8 worm cellular contexts compared by ENCODE assay signal in genomic region chrIV:7561614-7562142, ce11.
TF ChIP-seq lines count a peak whose summit lies in the region.

Gene ima-3 (minus strand): TSS chrIV:7561664.

TF ChIP-seq in whole organism, L1 larva, 84 proteins besides CTCF, POLR2A, EP300 and RAD21 (continues in another document):
- TF ChIP-seq tlp-1 (tag; optimal IDR thresholded peaks at IDR 0.05; lab: Kevin White, UChicago) = no peak
- no peak for TF ChIP-seq ztf-4 (tag; optimal IDR thresholded peaks at IDR 0.05; lab: Kevin White, UChicago)
- no peak for TF ChIP-seq nhr-71 (tag; optimal IDR thresholded peaks at IDR 0.05; lab: Kevin White, UChicago)
- no peak for TF ChIP-seq Y116A8C.19 (tag; optimal IDR thresholded peaks at IDR 0.05; lab: Kevin White, UChicago; ENCODE audit: borderline replicate concordance)
- no peak for TF ChIP-seq C34B4.2 (tag; optimal IDR thresholded peaks at IDR 0.05; lab: Kevin White, UChicago)
- TF ChIP-seq unc-86 (tag; optimal IDR thresholded peaks at IDR 0.05; lab: Kevin White, UChicago) = no peak
- TF ChIP-seq ceh-90 (tag; optimal IDR thresholded peaks at IDR 0.05; lab: Kevin White, UChicago) = no peak
- TF ChIP-seq lin-14 (GFP tag; optimal IDR thresholded peaks at IDR 0.05; lab: Kevin White, UChicago) = peak; percentile 16
- no peak for TF ChIP-seq fkh-8 (tag; optimal IDR thresholded peaks at IDR 0.05; lab: Kevin White, UChicago)
- no peak for TF ChIP-seq jun-1 (tag; optimal IDR thresholded peaks at IDR 0.05; lab: Kevin White, UChicago)
- TF ChIP-seq nhr-77 (tag; optimal IDR thresholded peaks at IDR 0.05; lab: Kevin White, UChicago) = peak; percentile 48
- no peak for TF ChIP-seq fkh-10 (GFP tag; optimal IDR thresholded peaks at IDR 0.05; lab: Kevin White, UChicago)

TF ChIP-seq in whole organism, L2 larva, 48 proteins besides CTCF, POLR2A, EP300 and RAD21 (continues in another document):
- TF ChIP-seq F13H6.1 (tag; optimal IDR thresholded peaks at IDR 0.05; lab: Kevin White, UChicago) = no peak
- TF ChIP-seq crh-2 (tag; optimal IDR thresholded peaks at IDR 0.05; lab: Kevin White, UChicago) = peak; percentile 52
- TF ChIP-seq lin-13 (GFP tag; optimal IDR thresholded peaks at IDR 0.05; lab: Kevin White, UChicago) = peak; percentile 53
- no peak for TF ChIP-seq sma-9 (GFP tag; optimal IDR thresholded peaks at IDR 0.05; lab: Kevin White, UChicago)
- no peak for TF ChIP-seq sma-9 (tag; optimal IDR thresholded peaks at IDR 0.05; lab: Kevin White, UChicago)
- no peak for TF ChIP-seq mab-5 (tag; optimal IDR thresholded peaks at IDR 0.05; lab: Kevin White, UChicago)
- TF ChIP-seq nhr-12 (tag; optimal IDR thresholded peaks at IDR 0.05; lab: Kevin White, UChicago) = no peak
- TF ChIP-seq nhr-25 (tag; optimal IDR thresholded peaks at IDR 0.05; lab: Kevin White, UChicago) = no peak
- TF ChIP-seq ztf-4 (tag; optimal IDR thresholded peaks at IDR 0.05; lab: Kevin White, UChicago) = no peak
- TF ChIP-seq ztf-1 (GFP tag; conservative IDR thresholded peaks at IDR 0.05; lab: Robert Waterston, UW) = no peak
- TF ChIP-seq mdl-1 (tag; optimal IDR thresholded peaks at IDR 0.05; lab: Kevin White, UChicago) = no peak
- TF ChIP-seq snpc-4 (tag; optimal IDR thresholded peaks at IDR 0.05; lab: Kevin White, UChicago) = no peak

TF ChIP-seq in whole organism, L3 larva, 47 proteins besides CTCF, POLR2A, EP300 and RAD21 (continues in another document):
- TF ChIP-seq elt-2 (tag; optimal IDR thresholded peaks at IDR 0.05; lab: Kevin White, UChicago) (peak; percentile 12), ztf-11 (tag; optimal IDR thresholded peaks at IDR 0.05; lab: Kevin White, UChicago) (no peak), snpc-4 (tag; optimal IDR thresholded peaks at IDR 0.05; lab: Kevin White, UChicago) (peak; percentile 29), nfya-1 (tag; optimal IDR thresholded peaks at IDR 0.05; lab: Kevin White, UChicago; ENCODE audit: insufficient read depth) (peak; percentile 59), sea-2 (GFP tag; optimal IDR thresholded peaks at IDR 0.05; lab: Kevin White, UChicago) (no peak), pha-4 (tag; optimal IDR thresholded peaks at IDR 0.05; lab: Kevin White, UChicago) (peak; percentile 78), tbx-2 (tag; optimal IDR thresholded peaks at IDR 0.05; lab: Kevin White, UChicago) (no peak), nhr-23 (tag; optimal IDR thresholded peaks at IDR 0.05; lab: Kevin White, UChicago) (peak; percentile 33), lin-15B (tag; optimal IDR thresholded peaks at IDR 0.05; lab: Kevin White, UChicago) (peak; percentile 75), elt-1 (tag; optimal IDR thresholded peaks at IDR 0.05; lab: Kevin White, UChicago) (no peak), hmg-11 (tag; optimal IDR thresholded peaks at IDR 0.05; lab: Kevin White, UChicago) (peak; percentile 39), egl-5 (tag; optimal IDR thresholded peaks at IDR 0.05; lab: Kevin White, UChicago) (peak; percentile 53)

TF ChIP-seq in whole organism, L4 larva, 104 proteins besides CTCF, POLR2A, EP300 and RAD21 (continues in another document):
- TF ChIP-seq fkh-10 (GFP tag; optimal IDR thresholded peaks at IDR 0.05; lab: Kevin White, UChicago) = peak; percentile 31
- TF ChIP-seq hif-1 (tag; optimal IDR thresholded peaks at IDR 0.05; lab: Kevin White, UChicago) = peak in 1 of 2 experiments; percentile 47
- peak in 1 of 2 experiments; percentile 62 for TF ChIP-seq lsy-2 (tag; optimal IDR thresholded peaks at IDR 0.05; lab: Kevin White, UChicago)
- TF ChIP-seq nhr-77 (tag; optimal IDR thresholded peaks at IDR 0.05; lab: Kevin White, UChicago) = peak; percentile 80
- TF ChIP-seq nhr-28 (tag; optimal IDR thresholded peaks at IDR 0.05; lab: Kevin White, UChicago) = peak; percentile 67
- peak; percentile 51 for TF ChIP-seq mep-1 (tag; optimal IDR thresholded peaks at IDR 0.05; lab: Kevin White, UChicago)
- peak; percentile 25 for TF ChIP-seq dpl-1 (GFP tag; optimal IDR thresholded peaks at IDR 0.05; lab: Kevin White, UChicago)
- TF ChIP-seq unc-130 (GFP tag; optimal IDR thresholded peaks at IDR 0.05; lab: Kevin White, UChicago) = peak; percentile 18
- TF ChIP-seq arid-1 (GFP tag; conservative IDR thresholded peaks at IDR 0.05; lab: Robert Waterston, UW) = no peak
- TF ChIP-seq lin-38 (GFP tag; IDR thresholded peaks at IDR 0.05; lab: Robert Waterston, UW) = peak; percentile 73
- TF ChIP-seq lin-13 (GFP tag; optimal IDR thresholded peaks at IDR 0.05; lab: Kevin White, UChicago) = peak; percentile 44
- TF ChIP-seq mdt-29 (GFP tag; IDR thresholded peaks at IDR 0.05; lab: Robert Waterston, UW) = no peak

TF ChIP-seq in whole organism, early embryonic, 17 proteins besides CTCF, POLR2A, EP300 and RAD21:
- TF ChIP-seq sea-1 (GFP tag; conservative IDR thresholded peaks at IDR 0.05; lab: Robert Waterston, UW) = no peak
- no peak for TF ChIP-seq F13C5.2 (tag; optimal IDR thresholded peaks at IDR 0.05; lab: Kevin White, UChicago)
- TF ChIP-seq hmbx-1 (tag; optimal IDR thresholded peaks at IDR 0.05; lab: Kevin White, UChicago) = no peak
- no peak for TF ChIP-seq B0310.2 (tag; optimal IDR thresholded peaks at IDR 0.05; lab: Kevin White, UChicago)
- TF ChIP-seq tbx-37 (GFP tag; conservative IDR thresholded peaks at IDR 0.05; lab: Robert Waterston, UW) = 0 out of 2 replicates have a peak, but pooled peaks have one; percentile 21

TF ChIP-seq in whole organism, late embryonic, 69 proteins besides CTCF, POLR2A, EP300 and RAD21:
- TF ChIP-seq nfya-1 (tag; optimal IDR thresholded peaks at IDR 0.05; lab: Kevin White, UChicago) (peak; percentile 2), unc-42 (tag; optimal IDR thresholded peaks at IDR 0.05; lab: Kevin White, UChicago) (peak; percentile 20), tbx-2 (tag; optimal IDR thresholded peaks at IDR 0.05; lab: Kevin White, UChicago) (peak; percentile 35), elt-2 (tag; optimal IDR thresholded peaks at IDR 0.05; lab: Kevin White, UChicago) (peak; percentile 45), T23F11.4 (GFP tag; optimal IDR thresholded peaks at IDR 0.05; lab: Kevin White, UChicago) (no peak), ref-2 (tag; optimal IDR thresholded peaks at IDR 0.05; lab: Kevin White, UChicago) (no peak), ceh-31 (tag; optimal IDR thresholded peaks at IDR 0.05; lab: Kevin White, UChicago) (peak; percentile 47), ceh-48 (tag; optimal IDR thresholded peaks at IDR 0.05; lab: Kevin White, UChicago) (no peak), sdc-2 (tag; optimal IDR thresholded peaks at IDR 0.05; lab: Kevin White, UChicago) (no peak), C08G9.2 (tag; optimal IDR thresholded peaks at IDR 0.05; lab: Kevin White, UChicago) (no peak), lim-6 (tag; optimal IDR thresholded peaks at IDR 0.05; lab: Kevin White, UChicago) (no peak), nhr-11 (tag; optimal IDR thresholded peaks at IDR 0.05; lab: Kevin White, UChicago) (no peak), zip-5 (tag; optimal IDR thresholded peaks at IDR 0.05; lab: Kevin White, UChicago) (peak; percentile 7)

TF ChIP-seq in whole organism, mixed stage, embryonic, 35 proteins besides CTCF, POLR2A, EP300 and RAD21 (continues in another document):
- TF ChIP-seq ces-1 (GFP tag; optimal IDR thresholded peaks at IDR 0.05; lab: Kevin White, UChicago) (peak; percentile 45), lin-13 (tag; optimal IDR thresholded peaks at IDR 0.05; lab: Kevin White, UChicago) (no peak), cnd-1 (tag; optimal IDR thresholded peaks at IDR 0.05; lab: Kevin White, UChicago) (no peak), ceh-39 (tag; optimal IDR thresholded peaks at IDR 0.05; lab: Kevin White, UChicago) (peak; percentile 88), zip-8 (tag; optimal IDR thresholded peaks at IDR 0.05; lab: Kevin White, UChicago) (no peak), flh-1 (GFP tag; optimal IDR thresholded peaks at IDR 0.05; lab: Kevin White, UChicago) (no peak), lsy-2 (tag; optimal IDR thresholded peaks at IDR 0.05; lab: Kevin White, UChicago) (peak; percentile 35), sptf-1 (tag; optimal IDR thresholded peaks at IDR 0.05; lab: Kevin White, UChicago) (no peak), ztf-11 (tag; optimal IDR thresholded peaks at IDR 0.05; lab: Kevin White, UChicago) (no peak), tbx-8 (GFP tag; optimal IDR thresholded peaks at IDR 0.05; lab: Kevin White, UChicago) (no peak), nhr-2 (tag; optimal IDR thresholded peaks at IDR 0.05; lab: Kevin White, UChicago) (no peak), M03D4.4 (tag; optimal IDR thresholded peaks at IDR 0.05; lab: Kevin White, UChicago) (no peak), nhr-28 (tag; optimal IDR thresholded peaks at IDR 0.05; lab: Kevin White, UChicago) (no peak), bed-3 (GFP tag; optimal IDR thresholded peaks at IDR 0.05; lab: Kevin White, UChicago) (no peak), elt-3 (tag; optimal IDR thresholded peaks at IDR 0.05; lab: Kevin White, UChicago) (no peak), nhr-12 (tag; optimal IDR thresholded peaks at IDR 0.05; lab: Kevin White, UChicago) (no peak), nhr-237 (tag; optimal IDR thresholded peaks at IDR 0.05; lab: Kevin White, UChicago) (peak; percentile 52), unc-39 (tag; optimal IDR thresholded peaks at IDR 0.05; lab: Kevin White, UChicago) (no peak)

TF ChIP-seq in whole organism, young adult, 124 proteins besides CTCF, POLR2A, EP300 and RAD21 (continues in another document):
- TF ChIP-seq nfya-1 (tag; optimal IDR thresholded peaks at IDR 0.05; lab: Kevin White, UChicago; ENCODE audit: borderline replicate concordance, insufficient read depth) (no peak), Y79H2A.3 (GFP tag; conservative IDR thresholded peaks at IDR 0.05; lab: Robert Waterston, UW) (no peak), snpc-4 (GFP tag; optimal IDR thresholded peaks at IDR 0.05; lab: Kevin White, UChicago) (no peak), snpc-4 (tag; optimal IDR thresholded peaks at IDR 0.05; lab: Kevin White, UChicago) (peak in 1 of 4 experiments; percentile 63), fkh-3 (tag; optimal IDR thresholded peaks at IDR 0.05; lab: Kevin White, UChicago) (no peak), cebp-1 (GFP tag; IDR thresholded peaks at IDR 0.05; lab: Robert Waterston, UW) (no peak), cebp-1 (tag; optimal IDR thresholded peaks at IDR 0.05; lab: Kevin White, UChicago) (peak; percentile 75), ceh-40 (GFP tag; IDR thresholded peaks at IDR 0.05; lab: Robert Waterston, UW) (no peak), attf-5 (GFP tag; optimal IDR thresholded peaks at IDR 0.05; lab: Kevin White, UChicago) (peak; percentile 86), ekl-4 (GFP tag; IDR thresholded peaks at IDR 0.05; lab: Robert Waterston, UW) (no peak), nhr-80 (tag; optimal IDR thresholded peaks at IDR 0.05; lab: Kevin White, UChicago) (peak; percentile 12), atf-7 (tag; optimal IDR thresholded peaks at IDR 0.05; lab: Kevin White, UChicago) (no peak), pbrm-1 (GFP tag; IDR thresholded peaks at IDR 0.05; lab: Robert Waterston, UW) (no peak), madf-3 (GFP tag; IDR thresholded peaks at IDR 0.05; lab: Robert Waterston, UW) (peak; percentile 81), snpc-1.3 (tag; optimal IDR thresholded peaks at IDR 0.05; lab: Kevin White, UChicago; ENCODE audit: insufficient read depth) (no peak), bed-1 (GFP tag; IDR thresholded peaks at IDR 0.05; lab: Robert Waterston, UW) (no peak), mel-28 (tag; optimal IDR thresholded peaks at IDR 0.05; lab: Kevin White, UChicago; ENCODE audit: borderline replicate concordance) (no peak), F52B5.7 (tag; optimal IDR thresholded peaks at IDR 0.05; lab: Kevin White, UChicago) (no peak), mcd-1 (GFP tag; IDR thresholded peaks at IDR 0.05; lab: Robert Waterston, UW) (0 out of 2 replicates have a peak, but pooled peaks have one; percentile 44)
